Worm (Caenorhabditis elegans): ENCODE results near the gene F55C9.15.
A peak's percentile ranks its signal among the peaks of the same experiment; 100 is the strongest.
"Not testable (repeated sequence)": the region's sequence is repeated elsewhere in the genome, so short reads cannot be mapped to it uniquely, and the experiment has no call there.

F55C9.15 gene

ce11 chrV:19325436-19325835 lies 18.6 kb upstream of the F55C9.15 start:
- TF ChIP-seq elt-1 (tag; optimal IDR thresholded peaks at IDR 0.05) (no peak), F13H6.1 (tag; optimal IDR thresholded peaks at IDR 0.05) (no peak), unc-55 (GFP tag; optimal IDR thresholded peaks at IDR 0.05) (no peak), Y55F3AM.14 (GFP tag; optimal IDR thresholded peaks at IDR 0.05) (no peak), C34F6.9 (tag; optimal IDR thresholded peaks at IDR 0.05) (no peak), sem-4 (tag; optimal IDR thresholded peaks at IDR 0.05) (no peak), sma-9 (GFP tag; optimal IDR thresholded peaks at IDR 0.05) (no peak), sma-9 (tag; optimal IDR thresholded peaks at IDR 0.05) (no peak), snpc-4 (tag; optimal IDR thresholded peaks at IDR 0.05) (no peak), gmeb-1 (tag; optimal IDR thresholded peaks at IDR 0.05) (no peak), elt-3 (tag; optimal IDR thresholded peaks at IDR 0.05) (no peak), skn-1 (tag; optimal IDR thresholded peaks at IDR 0.05) (no peak), lsy-2 (tag; optimal IDR thresholded peaks at IDR 0.05) (no peak), nhr-12 (tag; optimal IDR thresholded peaks at IDR 0.05) (no peak)

- TF ChIP-seq F13H6.1 (tag; optimal IDR thresholded peaks at IDR 0.05) (no peak), lin-39 (tag; optimal IDR thresholded peaks at IDR 0.05) (no peak), ZK546.5 (tag; optimal IDR thresholded peaks at IDR 0.05) (no peak), mbf-1 (tag; optimal IDR thresholded peaks at IDR 0.05) (no peak), ztf-11 (tag; optimal IDR thresholded peaks at IDR 0.05) (no peak), ceh-16 (tag; optimal IDR thresholded peaks at IDR 0.05) (no peak), sem-4 (tag; optimal IDR thresholded peaks at IDR 0.05) (no peak), sma-3 (GFP tag; optimal IDR thresholded peaks at IDR 0.05) (no peak), dmd-4 (tag; optimal IDR thresholded peaks at IDR 0.05) (no peak), unc-39 (tag; optimal IDR thresholded peaks at IDR 0.05) (no peak), nhr-11 (tag; optimal IDR thresholded peaks at IDR 0.05) (no peak), mdl-1 (tag; optimal IDR thresholded peaks at IDR 0.05) (no peak), ama-1 (optimal IDR thresholded peaks at IDR 0.05) (no peak), nhr-77 (tag; optimal IDR thresholded peaks at IDR 0.05) (no peak), zag-1 (tag; optimal IDR thresholded peaks at IDR 0.05) (no peak), R02D3.7 (tag; optimal IDR thresholded peaks at IDR 0.05) (no peak)
These were observed 15.6 kb upstream of the F55C9.15 start, which contains the start of gene C43D7.4 for ce11 chrV:19322387-19322786. C43D7.4 (minus strand) TSS chrV:19322487.

- TF ChIP-seq fos-1 (tag; optimal IDR thresholded peaks at IDR 0.05) (no peak), dmd-4 (tag; optimal IDR thresholded peaks at IDR 0.05) (no peak), nhr-23 (tag; optimal IDR thresholded peaks at IDR 0.05) (no peak), skn-1 (tag; optimal IDR thresholded peaks at IDR 0.05) (no peak), ztf-11 (tag; optimal IDR thresholded peaks at IDR 0.05) (no peak), egl-27 (tag; optimal IDR thresholded peaks at IDR 0.05) (no peak), zag-1 (tag; optimal IDR thresholded peaks at IDR 0.05) (no peak)
These were observed 13.6 kb upstream of the F55C9.15 start, which contains the start of gene sdz-6 for ce11 chrV:19320385-19320784. sdz-6 (plus strand) TSS chrV:19320613.

ce11 chrV:19319460-19319995 lies 12.7 kb upstream of the F55C9.15 start, which contains the start of gene C43D7.7:
C43D7.7 (minus strand) TSS chrV:19319510.
- TF ChIP-seq fos-1 (tag; optimal IDR thresholded peaks at IDR 0.05): peak; percentile 38
- no peak for TF ChIP-seq peb-1 (tag; optimal IDR thresholded peaks at IDR 0.05)

- not testable (repeated sequence) for TF ChIP-seq elt-1, nhr-12, sem-4 (tag; optimal IDR thresholded peaks at IDR 0.05)
These were observed 10.3 kb upstream of the F55C9.15 start, which contains the start of gene srh-208 for ce11 chrV:19317058-19317457. srh-208 (plus strand) TSS chrV:19317358.

ce11 chrV:19312975-19313374 lies 6.2 kb upstream of the F55C9.15 start, which contains the start of gene fbxb-64:
fbxb-64 (plus strand) TSS chrV:19313275.
- TF ChIP-seq ceh-16 (tag; optimal IDR thresholded peaks at IDR 0.05) (no peak), crh-2 (tag; optimal IDR thresholded peaks at IDR 0.05) (no peak), lsy-2 (tag; optimal IDR thresholded peaks at IDR 0.05) (no peak), fos-1 (tag; optimal IDR thresholded peaks at IDR 0.05) (no peak), R02D3.7 (tag; optimal IDR thresholded peaks at IDR 0.05) (no peak), lin-11 (tag; optimal IDR thresholded peaks at IDR 0.05) (no peak), sma-9 (GFP tag; optimal IDR thresholded peaks at IDR 0.05) (no peak), sma-9 (tag; optimal IDR thresholded peaks at IDR 0.05) (no peak), mdl-1 (tag; optimal IDR thresholded peaks at IDR 0.05) (no peak), blmp-1 (tag; optimal IDR thresholded peaks at IDR 0.05; ENCODE audit: insufficient read depth) (no peak), nhr-77 (tag; optimal IDR thresholded peaks at IDR 0.05) (no peak), nhr-6 (tag; optimal IDR thresholded peaks at IDR 0.05) (no peak), nhr-10 (tag; optimal IDR thresholded peaks at IDR 0.05) (no peak), unc-62 (GFP tag; optimal IDR thresholded peaks at IDR 0.05) (no peak), zag-1 (tag; optimal IDR thresholded peaks at IDR 0.05) (no peak), nhr-21 (tag; optimal IDR thresholded peaks at IDR 0.05) (no peak), ZK546.5 (tag; optimal IDR thresholded peaks at IDR 0.05) (no peak), Y55F3AM.14 (GFP tag; optimal IDR thresholded peaks at IDR 0.05) (no peak), aly-2 (tag; optimal IDR thresholded peaks at IDR 0.05) (no peak)

All from whole organism, L2 larva.